Worm (Caenorhabditis elegans) whole organism, early embryonic: ENCODE data around the gene Y53G8AM.8.

Experiments
- ama-1 ChIP-seq: fragments of 150-350 bp; optimal IDR thresholded peaks from 2 replicates; lab custom pipeline; 2014
- ets-7 ChIP-seq: sonication (generic microtip); optimal IDR thresholded peaks from 2 replicates; lab custom pipeline; 2016; ENCODE audit warnings: missing genotype, missing genetic modification characterization, missing compliant biosample characterization
- flt-1 ChIP-seq: fragments of 200-800 bp; sonication (Bioruptor generic); IDR thresholded peaks from 2 replicates; pipeline ENCODE4 v1.3.6; 2022; ENCODE audit warnings: missing genetic modification characterization, missing compliant biosample characterization
- hmbx-1 ChIP-seq: sonication (generic microtip); optimal IDR thresholded peaks from 2 replicates; lab custom pipeline; 2016; ENCODE audit warnings: mild to moderate bottlenecking, missing genetic modification characterization, missing compliant biosample characterization
- hmg-4 ChIP-seq: fragments of 200-800 bp; sonication (Bioruptor generic); optimal IDR thresholded peaks from 2 replicates; lab custom pipeline; 2018; ENCODE audit warnings: mild to moderate bottlenecking, missing genetic modification characterization, missing compliant biosample characterization
- tra-4 ChIP-seq: sonication (generic microtip); optimal IDR thresholded peaks from 2 replicates; lab custom pipeline; 2017; ENCODE audit warnings: missing genetic modification characterization, missing compliant biosample characterization

ce11 chrIII:3241943-3242342, 36.6 kb downstream of the Y53G8AM.8 start:
- TF ChIP-seq hmg-4 (GFP tag; lab: Kevin White, UChicago) (no peak), ama-1 (lab: Kevin White, UChicago) (no peak), ets-7 (tag; lab: Kevin White, UChicago) (no peak), hmbx-1 (tag; lab: Kevin White, UChicago) (no peak), flt-1 (GFP tag; lab: Robert Waterston, UW) (no peak), tra-4 (tag; lab: Kevin White, UChicago) (no peak)
